Worm (Caenorhabditis elegans) whole organism, L4/young adult: Measurements from ENCODE around the gene srx-129.

Experiments used
- W03F9.2 ChIP-seq: fragments of 150-350 bp; optimal IDR thresholded peaks from 2 replicates; lab custom pipeline; 2014; ENCODE audit warnings: missing biosample characterization, missing genetic modification characterization
- dao-5 ChIP-seq: sonication (generic microtip); optimal IDR thresholded peaks from 2 replicates; lab custom pipeline; 2016; ENCODE audit warnings: missing genotype, missing genetic modification characterization, moderate library complexity, missing compliant biosample characterization
- him-1 ChIP-seq: sonication (generic microtip); optimal IDR thresholded peaks from 2 replicates; lab custom pipeline; 2016; ENCODE audit warnings: missing genotype, missing genetic modification reagents, missing genetic modification characterization, missing compliant biosample characterization

- no peak for TF ChIP-seq him-1 (tag; lab: Kevin White, UChicago)
- no peak for TF ChIP-seq W03F9.2 (tag; lab: Kevin White, UChicago)
- no peak for TF ChIP-seq dao-5 (tag; lab: Kevin White, UChicago)
These were observed 29.6 kb downstream of the srx-129 start for ce11 chrV:13863700-13864099.
